Fruit fly (Drosophila melanogaster) whole organism, embryonic: ENCODE measurements around the gene CG31988.
A peak's percentile ranks its signal among the peaks of the same experiment; 100 is the strongest.

Experiments used
- Ada2b ChIP-seq: fragments of 200-800 bp; sonication (Bioruptor generic); IDR thresholded peaks from 2 replicates; pipeline ENCODE4 v1.3.6; 2022; ENCODE audit warnings: missing biosample characterization, missing genetic modification characterization
- B-H1 ChIP-seq: fragments of 200-800 bp; sonication (Bioruptor generic); IDR thresholded peaks from 3 replicates; pipeline ENCODE4 v1.3.6; 2022; ENCODE audit warnings: missing biosample characterization, missing genetic modification characterization
- CG10147 ChIP-seq: fragments of 200-800 bp; sonication (Bioruptor generic); optimal IDR thresholded peaks from 2 replicates; lab custom pipeline; 2019; ENCODE audit warnings: missing biosample characterization, mild to moderate bottlenecking, missing genetic modification characterization, moderate library complexity
- CG10565 ChIP-seq: fragments of 200-800 bp; sonication (Bioruptor generic); optimal IDR thresholded peaks from 3 replicates; lab custom pipeline; 2016; ENCODE audit warnings: missing biosample characterization, mild to moderate bottlenecking, missing genetic modification characterization
- CG12299 ChIP-seq: fragments of 200-800 bp; sonication (Bioruptor generic); optimal IDR thresholded peaks from 2 replicates; lab custom pipeline; 2018; ENCODE audit warnings: missing biosample characterization, mild to moderate bottlenecking, missing genetic modification characterization
- CG12942 ChIP-seq: fragments of 200-800 bp; sonication (Bioruptor generic); optimal IDR thresholded peaks from 3 replicates; lab custom pipeline; 2016; ENCODE audit warnings: missing biosample characterization, missing genetic modification characterization
- CG13296 ChIP-seq: fragments of 200-800 bp; sonication (Bioruptor generic); optimal IDR thresholded peaks from 3 replicates; lab custom pipeline; 2018; ENCODE audit warnings: missing biosample characterization, mild to moderate bottlenecking, missing genetic modification characterization
- CG13424 ChIP-seq: fragments of 200-800 bp; sonication (Bioruptor generic); optimal IDR thresholded peaks from 2 replicates; lab custom pipeline; 2019; ENCODE audit warnings: missing biosample characterization, mild to moderate bottlenecking, missing genetic modification characterization, moderate library complexity
- CG13894 ChIP-seq: fragments of 200-800 bp; sonication (Bioruptor generic); optimal IDR thresholded peaks from 3 replicates; lab custom pipeline; 2018; ENCODE audit warnings: missing biosample characterization, mild to moderate bottlenecking, missing genetic modification characterization, moderate library complexity
- CG2129 ChIP-seq: fragments of 200-800 bp; sonication (Bioruptor generic); IDR thresholded peaks from 2 replicates; pipeline ENCODE4 v1.3.6; 2022; ENCODE audit warnings: missing biosample characterization, missing genetic modification characterization; ENCODE audit not compliant: partially characterized antibody
- CG31365 ChIP-seq: fragments of 200-800 bp; sonication (Bioruptor generic); optimal IDR thresholded peaks from 2 replicates; lab custom pipeline; 2018; ENCODE audit warnings: missing biosample characterization, mild to moderate bottlenecking, missing genetic modification characterization
- CG4404 ChIP-seq: fragments of 200-800 bp; sonication (Bioruptor generic); IDR thresholded peaks from 2 replicates; pipeline ENCODE4 v1.3.6; 2022; ENCODE audit warnings: missing biosample characterization, missing genetic modification characterization
- CG4424 ChIP-seq: fragments of 200-800 bp; sonication (Bioruptor generic); optimal IDR thresholded peaks from 3 replicates; lab custom pipeline; 2016; ENCODE audit warnings: missing biosample characterization, missing genetic modification characterization
- CG6254 ChIP-seq: fragments of 200-800 bp; sonication (Bioruptor generic); optimal IDR thresholded peaks from 3 replicates; lab custom pipeline; 2017; ENCODE audit warnings: mild to moderate bottlenecking, missing biosample characterization, missing genetic modification reagents, missing genetic modification characterization
- CG6272 ChIP-seq: fragments of 200-800 bp; sonication (Bioruptor generic); IDR thresholded peaks from 2 replicates; pipeline ENCODE4 v1.3.6; 2022; ENCODE audit warnings: missing biosample characterization, missing genetic modification characterization
- CG6854 ChIP-seq: fragments of 200-800 bp; sonication (Bioruptor generic); optimal IDR thresholded peaks from 3 replicates; lab custom pipeline; 2017; ENCODE audit warnings: missing biosample characterization, mild to moderate bottlenecking, missing genetic modification characterization
- CG9437 ChIP-seq: fragments of 200-800 bp; sonication (Bioruptor generic); optimal IDR thresholded peaks from 2 replicates; lab custom pipeline; 2018; ENCODE audit warnings: missing biosample characterization, mild to moderate bottlenecking, missing genetic modification characterization
- CG9876 ChIP-seq: fragments of 200-800 bp; sonication (Bioruptor generic); optimal IDR thresholded peaks from 2 replicates; lab custom pipeline; 2016; ENCODE audit warnings: missing biosample characterization, missing genetic modification characterization
- D19B ChIP-seq: fragments of 200-800 bp; sonication (Bioruptor generic); optimal IDR thresholded peaks from 2 replicates; lab custom pipeline; 2017; ENCODE audit warnings: missing biosample characterization, mild to moderate bottlenecking, missing genetic modification characterization
- Deaf1 ChIP-seq: fragments of 200-800 bp; optimal IDR thresholded peaks from 3 replicates; lab custom pipeline; 2019; ENCODE audit warnings: missing biosample characterization, mild to moderate bottlenecking, missing genetic modification characterization, moderate library complexity
- HLH54F ChIP-seq: fragments of 200-800 bp; sonication (Bioruptor generic); optimal IDR thresholded peaks from 3 replicates; lab custom pipeline; 2016; ENCODE audit warnings: missing biosample characterization, missing genetic modification characterization
- Jarid2 ChIP-seq: fragments of 200-800 bp; sonication (Bioruptor generic); optimal IDR thresholded peaks from 3 replicates; lab custom pipeline; 2017; ENCODE audit warnings: mild to moderate bottlenecking, missing biosample characterization, missing genetic modification reagents, missing genetic modification characterization
- Lhr ChIP-seq: fragments of 200-800 bp; sonication (Bioruptor generic); optimal IDR thresholded peaks from 3 replicates; lab custom pipeline; 2017; ENCODE audit warnings: mild to moderate bottlenecking, missing biosample characterization, missing genetic modification reagents, missing genetic modification characterization
- MBD-R2 ChIP-seq: fragments of 200-800 bp; sonication (Bioruptor generic); IDR thresholded peaks from 2 replicates; pipeline ENCODE4 v1.3.6; 2022; ENCODE audit warnings: missing biosample characterization, missing genetic modification characterization
- NC2α ChIP-seq: fragments of 200-800 bp; sonication (Bioruptor generic); optimal IDR thresholded peaks from 2 replicates; lab custom pipeline; 2016; ENCODE audit warnings: missing biosample characterization, missing genetic modification characterization
- Oaz ChIP-seq: fragments of 200-800 bp; sonication (Bioruptor generic); IDR thresholded peaks from 2 replicates; pipeline ENCODE4 v1.3.6; 2022; ENCODE audit warnings: missing biosample characterization, missing genetic modification characterization
- PHDP ChIP-seq: fragments of 200-800 bp; sonication (Bioruptor generic); optimal IDR thresholded peaks from 3 replicates; lab custom pipeline; 2018; ENCODE audit warnings: missing biosample characterization, mild to moderate bottlenecking, missing genetic modification characterization, moderate library complexity
- Six4 ChIP-seq: fragments of 200-800 bp; sonication (Bioruptor generic); optimal IDR thresholded peaks from 2 replicates; lab custom pipeline; 2016; ENCODE audit warnings: missing biosample characterization, missing genetic modification characterization
- YL-1 ChIP-seq: fragments of 200-800 bp; sonication (Bioruptor generic); optimal IDR thresholded peaks from 3 replicates; lab custom pipeline; 2017; ENCODE audit warnings: missing biosample characterization, mild to moderate bottlenecking, missing genetic modification characterization
- ac ChIP-seq: fragments of 200-800 bp; sonication (Bioruptor generic); optimal IDR thresholded peaks from 3 replicates; lab custom pipeline; 2017; ENCODE audit warnings: missing biosample characterization, mild to moderate bottlenecking, missing genetic modification characterization
- bcd ChIP-seq: fragments of 200-800 bp; sonication (Bioruptor generic); optimal IDR thresholded peaks from 2 replicates; lab custom pipeline; 2017; ENCODE audit warnings: missing biosample characterization, mild to moderate bottlenecking, missing genetic modification characterization
- bowl ChIP-seq: fragments of 200-800 bp; sonication (Bioruptor generic); IDR thresholded peaks from 2 replicates; pipeline ENCODE4 v1.3.6; 2022; ENCODE audit warnings: missing biosample characterization, missing genetic modification characterization
- cad ChIP-seq: fragments of >200 bp; optimal IDR thresholded peaks from 2 replicates; lab custom pipeline; 2017; ENCODE audit warnings: missing biosample characterization, missing genetic modification characterization
- dmrt11E ChIP-seq: fragments of 200-800 bp; sonication (Bioruptor generic); optimal IDR thresholded peaks from 3 replicates; lab custom pipeline; 2018; ENCODE audit warnings: missing biosample characterization, mild to moderate bottlenecking, missing genetic modification characterization, moderate library complexity
- en ChIP-seq: fragments of 200-800 bp; sonication (Bioruptor generic); optimal IDR thresholded peaks from 2 replicates; lab custom pipeline; 2016; ENCODE audit warnings: missing biosample characterization, missing genetic modification characterization
- ewg ChIP-seq: fragments of 200-800 bp; sonication (Bioruptor generic); optimal IDR thresholded peaks from 3 replicates; lab custom pipeline; 2017; ENCODE audit warnings: mild to moderate bottlenecking, missing biosample characterization, missing genetic modification reagents, missing genetic modification characterization
- fd3F ChIP-seq: fragments of 200-800 bp; sonication (Bioruptor generic); optimal IDR thresholded peaks from 2 replicates; lab custom pipeline; 2018; ENCODE audit warnings: missing biosample characterization, mild to moderate bottlenecking, missing genetic modification characterization, moderate library complexity
- grau ChIP-seq: fragments of 200-800 bp; optimal IDR thresholded peaks from 3 replicates; lab custom pipeline; 2019; ENCODE audit warnings: missing biosample characterization, mild to moderate bottlenecking, missing genetic modification characterization, moderate library complexity
- gt ChIP-seq: fragments of 200-800 bp; sonication (Bioruptor generic); IDR thresholded peaks from 2 replicates; pipeline ENCODE4 v1.3.6; 2022; ENCODE audit warnings: missing biosample characterization, missing genetic modification characterization
- inv ChIP-seq: fragments of 200-800 bp; sonication (Bioruptor generic); IDR thresholded peaks from 2 replicates; pipeline ENCODE4 v1.3.6; 2022; ENCODE audit warnings: missing biosample characterization, missing genetic modification characterization; ENCODE audit not compliant: partially characterized antibody
- ken ChIP-seq: fragments of 200-800 bp; sonication (Bioruptor generic); IDR thresholded peaks from 3 replicates; pipeline ENCODE4 v1.3.6; 2022; ENCODE audit warnings: missing biosample characterization, missing genetic modification characterization
- klu ChIP-seq: fragments of 200-800 bp; sonication (Bioruptor generic); IDR thresholded peaks from 2 replicates; pipeline ENCODE4 v1.3.6; 2022; ENCODE audit warnings: missing biosample characterization, missing genetic modification characterization
- knrl ChIP-seq: fragments of 200-800 bp; sonication (Bioruptor generic); IDR thresholded peaks from 3 replicates; pipeline ENCODE4 v1.3.6; 2022; ENCODE audit warnings: missing biosample characterization, missing genetic modification characterization; ENCODE audit not compliant: partially characterized antibody
- nom ChIP-seq: fragments of 200-800 bp; sonication (Bioruptor generic); optimal IDR thresholded peaks from 2 replicates; lab custom pipeline; 2017; ENCODE audit warnings: missing biosample characterization, missing genetic modification characterization, mild to moderate bottlenecking, moderate library complexity, missing genetic modification reagents
- onecut ChIP-seq: fragments of 200-800 bp; sonication (Bioruptor generic); IDR thresholded peaks from 2 replicates; pipeline ENCODE4 v1.3.6; 2022; ENCODE audit warnings: missing biosample characterization, missing genetic modification characterization
- prd ChIP-seq, 3 experiments: fragments of >200 bp in 2 of 3; fragments of 200-800 bp in 1 of 3; sonication (Bioruptor generic) in 1 of 3; optimal IDR thresholded peaks in 2 of 3; IDR thresholded peaks in 1 of 3; 2 replicates in 2 of 3; 3 replicates in 1 of 3; pipeline versions ENCODE4 v1.3.6 to Lab custom; 2017 to 2022; ENCODE audit warnings: missing biosample characterization in 1 of 3, missing genetic modification characterization in 1 of 3
- pzg ChIP-seq: fragments of 200-800 bp; sonication (Bioruptor generic); optimal IDR thresholded peaks from 3 replicates; lab custom pipeline; 2018; ENCODE audit warnings: missing biosample characterization, mild to moderate bottlenecking, missing genetic modification characterization, moderate library complexity
- slbo ChIP-seq: fragments of 200-800 bp; sonication (Bioruptor generic); IDR thresholded peaks from 2 replicates; pipeline ENCODE4 v1.3.6; 2022; ENCODE audit warnings: missing biosample characterization, missing genetic modification characterization
- wdn ChIP-seq: fragments of 200-800 bp; sonication (Bioruptor generic); IDR thresholded peaks from 2 replicates; pipeline ENCODE4 v1.3.6; 2022; ENCODE audit warnings: missing biosample characterization, missing genetic modification characterization
- wor ChIP-seq: fragments of 200-800 bp; sonication (Bioruptor generic); IDR thresholded peaks from 2 replicates; pipeline ENCODE4 v1.3.6; 2022; ENCODE audit warnings: missing biosample characterization, missing genetic modification characterization

Gene CG31988

dm6 chr2L:21158554-21158953, 44.0 kb downstream of the CG31988 start, which contains the start of the genes Coq3 and Pld3 (continued):
- TF ChIP-seq CG12942 (peak; percentile 69), fd3F (GFP tag; lab: Kevin White, UChicago) (peak; percentile 66), B-H1 (peak; percentile 61; the same call in 2 of the 3 replicates), ac (peak; percentile 47), nom (GFP tag; lab: Kevin White, UChicago) (peak; percentile 86), Jarid2 (GFP tag; lab: Kevin White, UChicago) (no peak), Six4 (GFP tag; lab: Kevin White, UChicago) (peak; percentile 77), CG6854 (GFP tag; lab: Kevin White, UChicago) (peak; percentile 55), Ada2b (GFP tag; lab: Robert Waterston, UW) (peak; percentile 69), onecut (GFP tag; lab: Robert Waterston, UW) (peak; percentile 61), CG9876 (GFP tag; lab: Kevin White, UChicago) (peak; percentile 1), gt (no peak), Deaf1 (tag; lab: Kevin White, UChicago) (no peak), CG4404 (GFP tag; lab: Robert Waterston, UW) (peak; percentile 65), en (GFP tag; lab: Kevin White, UChicago) (peak; percentile 25), CG6272 (GFP tag; lab: Robert Waterston, UW) (0 out of 2 replicates have a peak, but pooled peaks have one; percentile 44), dmrt11E (tag; lab: Kevin White, UChicago) (peak; percentile 68), prd (optimal IDR thresholded peaks at IDR 0.05; lab: Kevin White, UChicago) (no peak), prd (GFP tag; IDR thresholded peaks at IDR 0.05; lab: Robert Waterston, UW) (peak; percentile 85), D19B (GFP tag; lab: Kevin White, UChicago) (peak; percentile 68), wor (no peak), Oaz (GFP tag; lab: Robert Waterston, UW) (0 out of 2 replicates have a peak, but pooled peaks have one; percentile 20), slbo (GFP tag; lab: Robert Waterston, UW) (peak; percentile 89), CG9437 (GFP tag; lab: Kevin White, UChicago) (peak; percentile 59), CG13296 (GFP tag; lab: Kevin White, UChicago) (peak; percentile 83), CG31365 (tag; lab: Kevin White, UChicago) (peak; percentile 9), CG13424 (tag; lab: Kevin White, UChicago) (peak; percentile 85), CG13894 (tag; lab: Kevin White, UChicago) (peak; percentile 82), MBD-R2 (peak; percentile 81), CG12299 (tag; lab: Kevin White, UChicago) (peak; percentile 57), ken (GFP tag; lab: Robert Waterston, UW) (peak; percentile 61; the same call in 2 of the 3 replicates), NC2α (GFP tag; lab: Kevin White, UChicago) (no peak), bcd (GFP tag; lab: Kevin White, UChicago) (peak; percentile 80), Lhr (peak; percentile 36), inv (no peak), CG2129 (GFP tag; lab: Robert Waterston, UW) (no peak), cad (GFP tag; lab: Kevin White, UChicago) (no peak), CG10147 (GFP tag; lab: Kevin White, UChicago) (peak; percentile 76), grau (peak; percentile 83), CG10565 (no peak), bowl (GFP tag; lab: Robert Waterston, UW) (no peak), PHDP (tag; lab: Kevin White, UChicago) (peak; percentile 86), wdn (GFP tag; lab: Robert Waterston, UW) (peak; percentile 50), ewg (peak; percentile 54), HLH54F (GFP tag; lab: Kevin White, UChicago) (peak; percentile 71), knrl (GFP tag; lab: Robert Waterston, UW) (no peak), CG6254 (GFP tag; lab: Kevin White, UChicago) (peak; percentile 71), pzg (GFP tag; lab: Kevin White, UChicago) (peak; percentile 32), klu (peak; percentile 44; the same call in 1 of the 2 replicates), YL-1 (GFP tag; lab: Kevin White, UChicago) (peak; percentile 47), CG4424 (GFP tag; lab: Kevin White, UChicago) (peak; percentile 82)
